Worm (Caenorhabditis elegans) whole organism, L1 larva: Measurements from ENCODE around the gene atg-7.

Source experiments
- C04F5.9 ChIP-seq: sonication (generic microtip); optimal IDR thresholded peaks from 2 replicates; lab custom pipeline; 2016; ENCODE audit warnings: missing genetic modification characterization, missing compliant biosample characterization
- C34B4.2 ChIP-seq: sonication (generic microtip); optimal IDR thresholded peaks from 2 replicates; lab custom pipeline; 2017; ENCODE audit warnings: mild to moderate bottlenecking, missing genetic modification characterization, missing compliant biosample characterization
- alr-1 ChIP-seq: fragments of 200-800 bp; sonication (Bioruptor generic); optimal IDR thresholded peaks from 2 replicates; lab custom pipeline; 2018; ENCODE audit warnings: borderline replicate concordance, mild to moderate bottlenecking, missing genetic modification characterization, missing compliant biosample characterization
- aly-2 ChIP-seq: fragments of 150-350 bp; optimal IDR thresholded peaks from 2 replicates; lab custom pipeline; 2014; ENCODE audit warnings: missing biosample characterization, missing genetic modification characterization
- ama-1 ChIP-seq: fragments of 150-350 bp; optimal IDR thresholded peaks from 2 replicates; lab custom pipeline; 2014
- ceh-63 ChIP-seq: fragments of 200-800 bp; sonication (Bioruptor generic); optimal IDR thresholded peaks from 2 replicates; lab custom pipeline; 2018; ENCODE audit warnings: mild to moderate bottlenecking, missing genetic modification characterization, missing compliant biosample characterization
- ceh-8 ChIP-seq: fragments of 200-800 bp; sonication (Bioruptor generic); optimal IDR thresholded peaks from 2 replicates; lab custom pipeline; 2018; ENCODE audit warnings: mild to moderate bottlenecking, missing genetic modification characterization, moderate library complexity, missing compliant biosample characterization
- ceh-82 ChIP-seq, 3 experiments: fragments of 150-350 bp in 1 of 3; sonication (generic microtip) in 2 of 3; optimal IDR thresholded peaks; 2 replicates each; lab custom pipeline; 2014 to 2017; ENCODE audit warnings: missing biosample characterization in 3 of 3, missing genetic modification characterization in 3 of 3
- ceh-90 ChIP-seq: sonication (generic microtip); optimal IDR thresholded peaks from 2 replicates; lab custom pipeline; 2016; ENCODE audit warnings: missing genetic modification characterization, missing compliant biosample characterization
- dsc-1 ChIP-seq: sonication (generic microtip); optimal IDR thresholded peaks from 2 replicates; lab custom pipeline; 2016; ENCODE audit warnings: mild to moderate bottlenecking, missing genetic modification characterization, missing compliant biosample characterization
- egl-13 ChIP-seq: sonication (generic microtip); optimal IDR thresholded peaks from 2 replicates; lab custom pipeline; 2016; ENCODE audit warnings: missing genotype, missing genetic modification reagents, missing genetic modification characterization, missing compliant biosample characterization
- egl-27 ChIP-seq, 2 experiments: fragments of 150-350 bp in 1 of 2; sonication (generic microtip); optimal IDR thresholded peaks; 3 replicates each; lab custom pipeline; 2017 to 2018; ENCODE audit warnings: missing biosample characterization in 2 of 2, missing genetic modification characterization in 2 of 2, missing genetic modification reagents in 2 of 2
- elt-2 ChIP-seq: sonication (generic microtip); optimal IDR thresholded peaks from 2 replicates; lab custom pipeline; 2016; ENCODE audit warnings: missing genetic modification characterization, mild to moderate bottlenecking, inconsistent platforms, missing compliant biosample characterization, missing genetic modification reagents
- elt-3 ChIP-seq, 6 experiments: fragments of 150-350 bp in 1 of 6; sonication (generic microtip); optimal IDR thresholded peaks; 2 replicates each; lab custom pipeline; 2017 to 2018; ENCODE audit warnings: missing biosample characterization in 6 of 6, missing genetic modification characterization in 6 of 6, inconsistent platforms in 1 of 6
- fkh-10 ChIP-seq: sonication (generic microtip); optimal IDR thresholded peaks from 2 replicates; lab custom pipeline; 2017; ENCODE audit warnings: missing biosample characterization, missing genetic modification reagents, missing genetic modification characterization
- fkh-4 ChIP-seq: sonication (generic microtip); optimal IDR thresholded peaks from 2 replicates; lab custom pipeline; 2016; ENCODE audit warnings: missing compliant biosample characterization, missing genetic modification characterization, borderline replicate concordance
- grh-1 ChIP-seq: fragments of 200-800 bp; sonication (Bioruptor generic); IDR thresholded peaks from 2 replicates; pipeline ENCODE4 v1.3.6; 2022; ENCODE audit warnings: missing genetic modification reagents, missing genetic modification characterization, missing compliant biosample characterization
- hlh-17 ChIP-seq: fragments of 200-800 bp; sonication (Bioruptor generic); optimal IDR thresholded peaks from 2 replicates; lab custom pipeline; 2018; ENCODE audit warnings: missing genetic modification characterization, mild to moderate bottlenecking, missing compliant biosample characterization, moderate library complexity, borderline replicate concordance
- hlh-4 ChIP-seq: sonication (generic microtip); optimal IDR thresholded peaks from 2 replicates; lab custom pipeline; 2016; ENCODE audit warnings: mild to moderate bottlenecking, missing genetic modification characterization, missing compliant biosample characterization
- hpl-2 ChIP-seq: fragments of 150-350 bp; optimal IDR thresholded peaks from 2 replicates; lab custom pipeline; 2014; ENCODE audit warnings: missing biosample characterization, missing genetic modification reagents, missing genetic modification characterization
- irx-1 ChIP-seq: sonication (generic microtip); optimal IDR thresholded peaks from 2 replicates; lab custom pipeline; 2016; ENCODE audit warnings: missing genetic modification characterization, missing compliant biosample characterization
- jun-1 ChIP-seq: fragments of 150-350 bp; optimal IDR thresholded peaks from 2 replicates; lab custom pipeline; 2014; ENCODE audit warnings: missing biosample characterization, missing genetic modification reagents, missing genetic modification characterization
- lin-13 ChIP-seq: fragments of 150-350 bp; optimal IDR thresholded peaks from 2 replicates; lab custom pipeline; 2014; ENCODE audit warnings: missing biosample characterization, missing genetic modification reagents, missing genetic modification characterization
- lin-15B ChIP-seq: fragments of 150-350 bp; sonication (generic microtip); optimal IDR thresholded peaks from 3 replicates; lab custom pipeline; 2014; ENCODE audit warnings: missing biosample characterization, missing genetic modification characterization
- lsy-2 ChIP-seq, 2 experiments: fragments of 150-350 bp; optimal IDR thresholded peaks; 2 replicates each; lab custom pipeline; 2014; ENCODE audit warnings: missing biosample characterization in 2 of 2, missing genetic modification characterization in 2 of 2
- mdl-1 ChIP-seq, 2 experiments: fragments of 150-350 bp; optimal IDR thresholded peaks; 2 replicates each; lab custom pipeline; 2014 to 2017; ENCODE audit warnings: missing biosample characterization in 2 of 2, missing genetic modification characterization in 2 of 2, inconsistent platforms in 1 of 2
- mep-1 ChIP-seq: fragments of 150-350 bp; optimal IDR thresholded peaks from 2 replicates; lab custom pipeline; 2014; ENCODE audit warnings: missing biosample characterization, missing genetic modification characterization
- nhr-11 ChIP-seq: fragments of 150-350 bp; optimal IDR thresholded peaks from 2 replicates; lab custom pipeline; 2014; ENCODE audit warnings: missing biosample characterization, missing genetic modification characterization
- nhr-237 ChIP-seq: fragments of 150-350 bp; optimal IDR thresholded peaks from 2 replicates; lab custom pipeline; 2014; ENCODE audit warnings: missing biosample characterization, missing genetic modification characterization
- nhr-28 ChIP-seq: fragments of 150-350 bp; optimal IDR thresholded peaks from 2 replicates; lab custom pipeline; 2014; ENCODE audit warnings: missing biosample characterization, missing genetic modification characterization
- nhr-47 ChIP-seq: sonication (generic microtip); optimal IDR thresholded peaks from 2 replicates; lab custom pipeline; 2016; ENCODE audit warnings: mild to moderate bottlenecking, missing genetic modification characterization, moderate library complexity, missing compliant biosample characterization
- nhr-71 ChIP-seq: sonication (generic microtip); optimal IDR thresholded peaks from 2 replicates; lab custom pipeline; 2016; ENCODE audit warnings: mild to moderate bottlenecking, missing genetic modification characterization, moderate library complexity, missing compliant biosample characterization
- nhr-76 ChIP-seq: sonication (generic microtip); optimal IDR thresholded peaks from 2 replicates; lab custom pipeline; 2017; ENCODE audit warnings: missing biosample characterization, missing genetic modification characterization
- nhr-77 ChIP-seq: fragments of 150-350 bp; optimal IDR thresholded peaks from 2 replicates; lab custom pipeline; 2014; ENCODE audit warnings: missing biosample characterization, missing genetic modification characterization
- nhr-84 ChIP-seq: sonication (generic microtip); optimal IDR thresholded peaks from 2 replicates; lab custom pipeline; 2017; ENCODE audit warnings: missing biosample characterization, missing genetic modification characterization
- nhr-90 ChIP-seq: sonication (generic microtip); optimal IDR thresholded peaks from 2 replicates; lab custom pipeline; 2016; ENCODE audit warnings: mild to moderate bottlenecking, missing genetic modification characterization, missing compliant biosample characterization; ENCODE audit not compliant: poor library complexity
- rnt-1 ChIP-seq: sonication (generic microtip); optimal IDR thresholded peaks from 2 replicates; lab custom pipeline; 2016; ENCODE audit warnings: mild to moderate bottlenecking, missing genetic modification characterization, moderate library complexity, missing compliant biosample characterization
- skn-1 ChIP-seq: fragments of 150-350 bp; optimal IDR thresholded peaks from 2 replicates; lab custom pipeline; 2014; ENCODE audit warnings: missing biosample characterization, missing genetic modification characterization
- snu-23 ChIP-seq: sonication (generic microtip); optimal IDR thresholded peaks from 2 replicates; lab custom pipeline; 2016; ENCODE audit warnings: missing genetic modification characterization, missing compliant biosample characterization
- sox-4 ChIP-seq: sonication (generic microtip); optimal IDR thresholded peaks from 2 replicates; lab custom pipeline; 2016; ENCODE audit warnings: missing genetic modification characterization, missing compliant biosample characterization
- sptf-1 ChIP-seq: fragments of 150-350 bp; optimal IDR thresholded peaks from 2 replicates; lab custom pipeline; 2014; ENCODE audit warnings: missing biosample characterization, missing genetic modification characterization
- sup-37 ChIP-seq: fragments of 200-800 bp; sonication (Bioruptor generic); optimal IDR thresholded peaks from 2 replicates; lab custom pipeline; 2018; ENCODE audit warnings: mild to moderate bottlenecking, missing genetic modification characterization, missing compliant biosample characterization
- swsn-7 ChIP-seq: sonication (generic microtip); optimal IDR thresholded peaks from 2 replicates; lab custom pipeline; 2016; ENCODE audit warnings: missing genetic modification characterization, missing compliant biosample characterization
- tbx-2 ChIP-seq: sonication (generic microtip); optimal IDR thresholded peaks from 2 replicates; lab custom pipeline; 2016; ENCODE audit warnings: missing genetic modification characterization, missing compliant biosample characterization
- tlp-1 ChIP-seq: fragments of 150-350 bp; optimal IDR thresholded peaks from 2 replicates; lab custom pipeline; 2014; ENCODE audit warnings: missing biosample characterization, missing genetic modification characterization
- unc-130 ChIP-seq: fragments of 150-350 bp; optimal IDR thresholded peaks from 2 replicates; lab custom pipeline; 2017; ENCODE audit warnings: missing biosample characterization, missing genetic modification characterization, inconsistent platforms
- unc-62 ChIP-seq: fragments of 150-350 bp; optimal IDR thresholded peaks from 2 replicates; lab custom pipeline; 2014; ENCODE audit warnings: missing biosample characterization, missing genetic modification reagents, missing genetic modification characterization
- unc-86 ChIP-seq: sonication (generic microtip); optimal IDR thresholded peaks from 2 replicates; lab custom pipeline; 2016; ENCODE audit warnings: missing genetic modification characterization, missing compliant biosample characterization
- unc-98 ChIP-seq: fragments of 200-800 bp; sonication (Bioruptor generic); IDR thresholded peaks from 2 replicates; pipeline ENCODE4 v1.3.6; 2022; ENCODE audit warnings: missing genetic modification characterization, missing compliant biosample characterization
- xbp-1 ChIP-seq: sonication (generic microtip); optimal IDR thresholded peaks from 2 replicates; lab custom pipeline; 2016; ENCODE audit warnings: missing genetic modification characterization, missing compliant biosample characterization
- ztf-11 ChIP-seq, 2 experiments: sonication (generic microtip); optimal IDR thresholded peaks; 2 replicates each; lab custom pipeline; 2016 to 2017; ENCODE audit warnings: missing genetic modification characterization in 2 of 2, missing biosample characterization in 1 of 2, missing compliant biosample characterization in 1 of 2

atg-7 gene

ce11 chrIV:11125604-11126003 is 44.7 kb upstream of the atg-7 start (continued):
- no peak for TF ChIP-seq lin-15B
- no peak for TF ChIP-seq unc-62 (GFP tag; lab: Kevin White, UChicago)
- TF ChIP-seq ceh-82 (tag; optimal IDR thresholded peaks at IDR 0.05; lab: Kevin White, UChicago) = peak in 1 of 3 experiments; percentile 22
- TF ChIP-seq unc-130 = no peak
- TF ChIP-seq fkh-4 (tag; lab: Kevin White, UChicago) = no peak
- peak; percentile 25 for TF ChIP-seq snu-23
- no peak for TF ChIP-seq nhr-28 (tag; lab: Kevin White, UChicago)
- no peak for TF ChIP-seq elt-3 (tag; optimal IDR thresholded peaks at IDR 0.05; lab: Kevin White, UChicago)
- TF ChIP-seq aly-2 (tag; lab: Kevin White, UChicago) = no peak
- TF ChIP-seq C34B4.2 = no peak
- TF ChIP-seq nhr-71 (tag; lab: Kevin White, UChicago) = peak; percentile 31

ce11 chrIV:11125200-11125599 is 44.3 kb upstream of the atg-7 start:
- TF ChIP-seq skn-1 = no peak
- peak in 1 of 3 experiments; percentile 43 for TF ChIP-seq ceh-82 (tag; optimal IDR thresholded peaks at IDR 0.05; lab: Kevin White, UChicago)
- TF ChIP-seq snu-23 = peak; percentile 62
- TF ChIP-seq nhr-76 (tag; lab: Kevin White, UChicago) = no peak
- no peak for TF ChIP-seq ceh-63 (GFP tag; lab: Kevin White, UChicago)
- TF ChIP-seq lin-13 = no peak
- no peak for TF ChIP-seq sox-4 (tag; lab: Kevin White, UChicago)
- TF ChIP-seq unc-98 (GFP tag; lab: Robert Waterston, UW) = no peak
- no peak for TF ChIP-seq fkh-4 (tag; lab: Kevin White, UChicago)
- no peak for TF ChIP-seq ama-1 (lab: Kevin White, UChicago)
- TF ChIP-seq hlh-17 (GFP tag; lab: Kevin White, UChicago) = no peak
- no peak for TF ChIP-seq C04F5.9
- peak; percentile 15 for TF ChIP-seq tbx-2 (tag; lab: Kevin White, UChicago)
- peak; percentile 60 for TF ChIP-seq swsn-7 (tag; lab: Kevin White, UChicago)
- TF ChIP-seq egl-13 = no peak
- peak; percentile 96 for TF ChIP-seq xbp-1
- no peak for TF ChIP-seq aly-2 (tag; lab: Kevin White, UChicago)
- no peak for TF ChIP-seq hpl-2 (GFP tag; lab: Kevin White, UChicago)
- no peak for TF ChIP-seq nhr-11
- TF ChIP-seq nhr-90 (tag; lab: Kevin White, UChicago) = no peak
- TF ChIP-seq grh-1 (GFP tag; lab: Robert Waterston, UW) = peak; percentile 30; the same call in 1 of the 2 replicates
- peak; percentile 64 for TF ChIP-seq rnt-1
- TF ChIP-seq lin-15B = peak; percentile 33
- TF ChIP-seq nhr-237 (tag; lab: Kevin White, UChicago) = no peak
- peak; percentile 14 for TF ChIP-seq ceh-8 (GFP tag; lab: Kevin White, UChicago)
- peak in 1 of 2 experiments; percentile 5 for TF ChIP-seq mdl-1 (tag; optimal IDR thresholded peaks at IDR 0.05; lab: Kevin White, UChicago)
- peak; percentile 4 for TF ChIP-seq elt-2 (tag; lab: Kevin White, UChicago)
- TF ChIP-seq jun-1 (tag; lab: Kevin White, UChicago) = peak; percentile 3
- TF ChIP-seq hlh-4 (tag; lab: Kevin White, UChicago) = no peak
- no peak for TF ChIP-seq elt-3 (tag; optimal IDR thresholded peaks at IDR 0.05; lab: Kevin White, UChicago)
- no peak for TF ChIP-seq alr-1
- TF ChIP-seq mep-1 (tag; lab: Kevin White, UChicago) = no peak
- TF ChIP-seq fkh-10 (GFP tag; lab: Kevin White, UChicago) = no peak
- TF ChIP-seq sptf-1 (tag; lab: Kevin White, UChicago) = no peak
- peak; percentile 65 to 76 for TF ChIP-seq lsy-2 (tag; optimal IDR thresholded peaks at IDR 0.05; lab: Kevin White, UChicago)
- no peak for TF ChIP-seq irx-1 (tag; lab: Kevin White, UChicago)
- TF ChIP-seq ztf-11 (tag; optimal IDR thresholded peaks at IDR 0.05; lab: Kevin White, UChicago) = peak in 1 of 2 experiments; percentile 12
- TF ChIP-seq nhr-47 (tag; lab: Kevin White, UChicago) = peak; percentile 38
- no peak for TF ChIP-seq ceh-90 (tag; lab: Kevin White, UChicago)
- no peak for TF ChIP-seq sup-37 (GFP tag; lab: Kevin White, UChicago)
- no peak for TF ChIP-seq C34B4.2
- no peak for TF ChIP-seq nhr-84 (tag; lab: Kevin White, UChicago)
- peak; percentile 38 for TF ChIP-seq unc-86 (tag; lab: Kevin White, UChicago)
- TF ChIP-seq nhr-77 (tag; lab: Kevin White, UChicago) = no peak
- TF ChIP-seq tlp-1 = no peak
- no peak for TF ChIP-seq egl-27 (tag; optimal IDR thresholded peaks at IDR 0.05; lab: Kevin White, UChicago)
- peak; percentile 41 for TF ChIP-seq dsc-1 (tag; lab: Kevin White, UChicago)
